Comparison of ENCODE assay signal across 1 fruit fly cellular context in genomic region chr3L:20981724-20982123, dm6.
TF ChIP-seq lines count a peak whose summit lies in the region.

No protein-coding gene starts in this region.

TF ChIP-seq in whole organism, prepupa, 60 proteins besides CTCF, POLR2A, EP300 and RAD21 (continued from another document):
- TF ChIP-seq CG1621 (tag; optimal IDR thresholded peaks at IDR 0.05; lab: Kevin White, UChicago) = no peak
- TF ChIP-seq dsx (GFP tag; optimal IDR thresholded peaks at IDR 0.05; lab: Kevin White, UChicago; ENCODE audit: poor library complexity, severe bottlenecking) = peak; percentile 22
- TF ChIP-seq fkh (GFP tag; optimal IDR thresholded peaks at IDR 0.05; lab: Kevin White, UChicago) = no peak
- no peak for TF ChIP-seq CG4318 (GFP tag; optimal IDR thresholded peaks at IDR 0.05; lab: Kevin White, UChicago)
- TF ChIP-seq dac (GFP tag; optimal IDR thresholded peaks at IDR 0.05; lab: Kevin White, UChicago) = no peak
